Fruit fly (Drosophila melanogaster) whole organism, embryonic: Measurements from ENCODE around the gene NFAT.
A peak's percentile ranks its signal among the peaks of the same experiment; 100 is the strongest.

Experiments
- ATbp ChIP-seq: fragments of 200-800 bp; sonication (Bioruptor generic); optimal IDR thresholded peaks from 2 replicates; lab custom pipeline; 2017; ENCODE audit warnings: missing biosample characterization, mild to moderate bottlenecking, missing genetic modification characterization, missing genetic modification reagents
- Asciz ChIP-seq: fragments of 200-800 bp; sonication (Bioruptor generic); optimal IDR thresholded peaks from 2 replicates; lab custom pipeline; 2017; ENCODE audit warnings: missing biosample characterization, mild to moderate bottlenecking, missing genetic modification characterization, missing genetic modification reagents
- CG1024 ChIP-seq: fragments of 200-800 bp; sonication (Bioruptor generic); IDR thresholded peaks from 2 replicates; pipeline ENCODE4 v1.3.6; 2022; ENCODE audit warnings: missing biosample characterization, missing genetic modification characterization
- CG10321 ChIP-seq: fragments of 200-800 bp; sonication (Bioruptor generic); IDR thresholded peaks from 2 replicates; pipeline ENCODE4 v1.3.6; 2022; ENCODE audit warnings: missing biosample characterization, missing genetic modification characterization
- CG12744 ChIP-seq: fragments of 200-800 bp; sonication (Bioruptor generic); optimal IDR thresholded peaks from 2 replicates; lab custom pipeline; 2016; ENCODE audit warnings: missing biosample characterization, missing genetic modification characterization
- CG14441 ChIP-seq: fragments of 200-800 bp; sonication (Bioruptor generic); IDR thresholded peaks from 2 replicates; pipeline ENCODE4 v1.3.6; 2022; ENCODE audit warnings: missing biosample characterization, missing genetic modification characterization
- CG15011 ChIP-seq: fragments of 200-800 bp; sonication (Bioruptor generic); optimal IDR thresholded peaks from 3 replicates; lab custom pipeline; 2018; ENCODE audit warnings: missing biosample characterization, mild to moderate bottlenecking, missing genetic modification characterization
- CG17568 ChIP-seq: fragments of 200-800 bp; sonication (Bioruptor generic); optimal IDR thresholded peaks from 2 replicates; lab custom pipeline; 2018; ENCODE audit warnings: missing biosample characterization, mild to moderate bottlenecking, missing genetic modification characterization, moderate library complexity
- CG18262 ChIP-seq: fragments of 200-800 bp; optimal IDR thresholded peaks from 3 replicates; lab custom pipeline; 2019; ENCODE audit warnings: missing biosample characterization, mild to moderate bottlenecking, missing genetic modification characterization, moderate library complexity
- CG18764 ChIP-seq: fragments of 200-800 bp; sonication (Bioruptor generic); optimal IDR thresholded peaks from 3 replicates; lab custom pipeline; 2016; ENCODE audit warnings: missing biosample characterization, missing genetic modification characterization
- CG2120 ChIP-seq: fragments of 200-800 bp; sonication (Bioruptor generic); optimal IDR thresholded peaks from 3 replicates; lab custom pipeline; 2016; ENCODE audit warnings: missing biosample characterization, missing genetic modification characterization
- CG2129 ChIP-seq: fragments of 200-800 bp; sonication (Bioruptor generic); IDR thresholded peaks from 2 replicates; pipeline ENCODE4 v1.3.6; 2022; ENCODE audit warnings: missing biosample characterization, missing genetic modification characterization; ENCODE audit not compliant: partially characterized antibody
- CG2202 ChIP-seq: fragments of 200-800 bp; sonication (Bioruptor generic); optimal IDR thresholded peaks from 2 replicates; lab custom pipeline; 2018; ENCODE audit warnings: missing biosample characterization, mild to moderate bottlenecking, missing genetic modification characterization
- CG7357 ChIP-seq: fragments of 200-800 bp; sonication (Bioruptor generic); IDR thresholded peaks from 3 replicates; pipeline ENCODE4 v1.3.6; 2022; ENCODE audit warnings: missing biosample characterization, missing genetic modification characterization
- CG7745 ChIP-seq: fragments of 200-800 bp; sonication (Bioruptor generic); optimal IDR thresholded peaks from 2 replicates; lab custom pipeline; 2018; ENCODE audit warnings: missing biosample characterization, mild to moderate bottlenecking, missing genetic modification characterization, moderate library complexity
- CoRest ChIP-seq: fragments of 200-800 bp; sonication (Bioruptor generic); optimal IDR thresholded peaks from 3 replicates; lab custom pipeline; 2018; ENCODE audit warnings: missing biosample characterization, mild to moderate bottlenecking, missing genetic modification characterization, moderate library complexity
- Dfd ChIP-seq, 2 experiments: fragments of >200 bp; optimal IDR thresholded peaks; 2 replicates each; lab custom pipeline; 2017; ENCODE audit warnings: missing biosample characterization in 2 of 2, missing genetic modification characterization in 2 of 2
- Dll ChIP-seq: fragments of 200-800 bp; sonication (Bioruptor generic); IDR thresholded peaks from 4 replicates; pipeline ENCODE4 v1.3.6; 2022; ENCODE audit warnings: missing biosample characterization, missing genetic modification characterization; ENCODE audit not compliant: partially characterized antibody
- E2f1 ChIP-seq: fragments of 200-800 bp; sonication (Bioruptor generic); IDR thresholded peaks from 2 replicates; pipeline ENCODE4 v1.3.6; 2022; ENCODE audit warnings: missing biosample characterization, missing genetic modification characterization
- E2f2 ChIP-seq: fragments of 200-800 bp; sonication (Bioruptor generic); IDR thresholded peaks from 2 replicates; pipeline ENCODE4 v1.3.6; 2022; ENCODE audit warnings: missing biosample characterization, missing genetic modification characterization
- Elba2 ChIP-seq: fragments of 200-800 bp; sonication (Bioruptor generic); optimal IDR thresholded peaks from 3 replicates; lab custom pipeline; 2016; ENCODE audit warnings: missing biosample characterization, missing genetic modification characterization
- Gsc ChIP-seq: fragments of 200-800 bp; sonication (Bioruptor generic); IDR thresholded peaks from 2 replicates; pipeline ENCODE4 v1.3.6; 2022; ENCODE audit warnings: missing biosample characterization, missing genetic modification characterization
- Hr39 ChIP-seq: fragments of >200 bp; optimal IDR thresholded peaks from 2 replicates; lab custom pipeline; 2017
- NC2α ChIP-seq: fragments of 200-800 bp; sonication (Bioruptor generic); optimal IDR thresholded peaks from 2 replicates; lab custom pipeline; 2016; ENCODE audit warnings: missing biosample characterization, missing genetic modification characterization
- Ssrp ChIP-seq: fragments of 200-800 bp; sonication (Bioruptor generic); optimal IDR thresholded peaks from 2 replicates; lab custom pipeline; 2018; ENCODE audit warnings: missing biosample characterization, mild to moderate bottlenecking, missing genetic modification characterization, moderate library complexity
- Vsx1 ChIP-seq: fragments of 200-800 bp; sonication (Bioruptor generic); optimal IDR thresholded peaks from 2 replicates; lab custom pipeline; 2017; ENCODE audit warnings: missing biosample characterization, mild to moderate bottlenecking, missing genetic modification characterization, missing genetic modification reagents
- Xrp1 ChIP-seq: fragments of 200-800 bp; sonication (Bioruptor generic); IDR thresholded peaks from 2 replicates; pipeline ENCODE4 v1.3.6; 2022; ENCODE audit warnings: missing biosample characterization, missing genetic modification characterization
- cas ChIP-seq: fragments of 200-800 bp; sonication (Bioruptor generic); IDR thresholded peaks from 2 replicates; pipeline ENCODE4 v1.3.6; 2022; ENCODE audit warnings: missing biosample characterization, missing genetic modification characterization
- chinmo ChIP-seq: fragments of 200-800 bp; sonication (Bioruptor generic); IDR thresholded peaks from 4 replicates; pipeline ENCODE4 v1.3.6; 2022; ENCODE audit warnings: missing biosample characterization, missing genetic modification characterization; ENCODE audit not compliant: partially characterized antibody
- crp ChIP-seq, 2 experiments: fragments of 200-800 bp; sonication (Bioruptor generic); optimal IDR thresholded peaks; 2 replicates in 1 of 2; 3 replicates in 1 of 2; lab custom pipeline; 2017; ENCODE audit warnings: missing biosample characterization in 2 of 2, missing genetic modification characterization in 2 of 2, mild to moderate bottlenecking in 1 of 2, moderate library complexity in 1 of 2
- disco-r ChIP-seq: fragments of 200-800 bp; sonication (Bioruptor generic); optimal IDR thresholded peaks from 2 replicates; lab custom pipeline; 2016; ENCODE audit warnings: missing biosample characterization, missing genetic modification characterization
- exex ChIP-seq: fragments of 200-800 bp; sonication (Bioruptor generic); optimal IDR thresholded peaks from 4 replicates; lab custom pipeline; 2018; ENCODE audit warnings: missing biosample characterization, mild to moderate bottlenecking, missing genetic modification characterization, moderate library complexity
- fd102C ChIP-seq: fragments of 200-800 bp; sonication (Bioruptor generic); optimal IDR thresholded peaks from 2 replicates; lab custom pipeline; 2018; ENCODE audit warnings: missing biosample characterization, mild to moderate bottlenecking, missing genetic modification characterization, moderate library complexity
- gcm2 ChIP-seq: fragments of 200-800 bp; sonication (Bioruptor generic); optimal IDR thresholded peaks from 2 replicates; lab custom pipeline; 2016; ENCODE audit warnings: missing biosample characterization, missing genetic modification characterization
- gem ChIP-seq: fragments of 200-800 bp; sonication (Bioruptor generic); optimal IDR thresholded peaks from 2 replicates; lab custom pipeline; 2019; ENCODE audit warnings: missing biosample characterization, mild to moderate bottlenecking, missing genetic modification characterization, moderate library complexity
- hb ChIP-seq: fragments of 200-800 bp; sonication (Bioruptor generic); IDR thresholded peaks from 3 replicates; pipeline ENCODE4 v1.3.6; 2022; ENCODE audit warnings: missing biosample characterization, missing genetic modification characterization; ENCODE audit not compliant: partially characterized antibody
- her ChIP-seq: fragments of 200-800 bp; sonication (Bioruptor generic); optimal IDR thresholded peaks from 2 replicates; lab custom pipeline; 2016; ENCODE audit warnings: missing biosample characterization, missing genetic modification characterization
- inv ChIP-seq: fragments of 200-800 bp; sonication (Bioruptor generic); IDR thresholded peaks from 2 replicates; pipeline ENCODE4 v1.3.6; 2022; ENCODE audit warnings: missing biosample characterization, missing genetic modification characterization; ENCODE audit not compliant: partially characterized antibody
- jing ChIP-seq: fragments of 200-800 bp; sonication (Bioruptor generic); optimal IDR thresholded peaks from 2 replicates; lab custom pipeline; 2018; ENCODE audit warnings: missing biosample characterization, mild to moderate bottlenecking, missing genetic modification characterization
- ken ChIP-seq: fragments of 200-800 bp; sonication (Bioruptor generic); IDR thresholded peaks from 3 replicates; pipeline ENCODE4 v1.3.6; 2022; ENCODE audit warnings: missing biosample characterization, missing genetic modification characterization
- org-1 ChIP-seq: fragments of 200-800 bp; sonication (Bioruptor generic); optimal IDR thresholded peaks from 2 replicates; lab custom pipeline; 2017; ENCODE audit warnings: missing biosample characterization, missing genetic modification characterization
- otp ChIP-seq: fragments of 200-800 bp; sonication (Bioruptor generic); IDR thresholded peaks from 3 replicates; pipeline ENCODE4, ENCODE4 v1.3.6; 2022; ENCODE audit warnings: missing biosample characterization, missing genetic modification characterization
- pan ChIP-seq, 4 experiments: fragments of >200 bp in 3 of 4; fragments of 200-800 bp in 1 of 4; sonication (Bioruptor generic) in 1 of 4; optimal IDR thresholded peaks in 3 of 4; IDR thresholded peaks in 1 of 4; 2 replicates each; pipeline versions ENCODE4 v1.3.6 to Lab custom; 2017 to 2022; ENCODE audit warnings: missing biosample characterization in 2 of 4, missing genetic modification characterization in 2 of 4, mixed read lengths in 1 of 4
- pita ChIP-seq: fragments of 200-800 bp; sonication (Bioruptor generic); optimal IDR thresholded peaks from 2 replicates; lab custom pipeline; 2017; ENCODE audit warnings: missing biosample characterization, mild to moderate bottlenecking, missing genetic modification characterization
- ro ChIP-seq: fragments of 200-800 bp; sonication (Bioruptor generic); IDR thresholded peaks from 2 replicates; pipeline ENCODE4 v1.3.6; 2022; ENCODE audit warnings: missing biosample characterization, missing genetic modification characterization
- sug ChIP-seq: fragments of 200-800 bp; optimal IDR thresholded peaks from 2 replicates; lab custom pipeline; 2019; ENCODE audit warnings: missing biosample characterization, mild to moderate bottlenecking, missing genetic modification characterization, moderate library complexity
- tup ChIP-seq: fragments of 200-800 bp; sonication (Bioruptor generic); optimal IDR thresholded peaks from 2 replicates; lab custom pipeline; 2016; ENCODE audit warnings: missing biosample characterization, mild to moderate bottlenecking, missing genetic modification characterization, moderate library complexity
- tx ChIP-seq: fragments of 200-800 bp; sonication (Bioruptor generic); optimal IDR thresholded peaks from 2 replicates; lab custom pipeline; 2016; ENCODE audit warnings: missing biosample characterization, missing genetic modification characterization
- vfl ChIP-seq: fragments of 200-800 bp; sonication (Bioruptor generic); optimal IDR thresholded peaks from 2 replicates; lab custom pipeline; 2016; ENCODE audit warnings: missing biosample characterization, missing genetic modification characterization
- zf30C ChIP-seq: fragments of 200-800 bp; sonication (Bioruptor generic); optimal IDR thresholded peaks from 3 replicates; lab custom pipeline; 2018; ENCODE audit warnings: missing biosample characterization, mild to moderate bottlenecking, missing genetic modification characterization

NFAT gene

dm6 chrX:13625888-13626578 lies 1.5 kb downstream of the NFAT start (continued):
- TF ChIP-seq Ssrp (no peak), Dll (GFP tag; lab: Robert Waterston, UW) (no peak), CoRest (tag; lab: Kevin White, UChicago) (peak; percentile 36), inv (GFP tag; lab: Robert Waterston, UW) (no peak), CG18764 (GFP tag; lab: Kevin White, UChicago) (peak; percentile 12), hb (no peak), ATbp (GFP tag; lab: Kevin White, UChicago) (peak; percentile 32), zf30C (GFP tag; lab: Kevin White, UChicago) (no peak), gcm2 (no peak), CG1024 (GFP tag; lab: Robert Waterston, UW) (no peak), exex (peak; percentile 16), ro (GFP tag; lab: Robert Waterston, UW) (no peak), CG7357 (GFP tag; lab: Robert Waterston, UW) (no peak), CG17568 (GFP tag; lab: Kevin White, UChicago) (peak; percentile 52), Gsc (GFP tag; lab: Robert Waterston, UW) (no peak), otp (GFP tag; lab: Robert Waterston, UW) (no peak), Asciz (GFP tag; lab: Kevin White, UChicago) (peak; percentile 49), cas (no peak), pita (no peak), fd102C (GFP tag; lab: Kevin White, UChicago) (peak; percentile 57), gem (tag; lab: Kevin White, UChicago) (peak; percentile 48), crp (GFP tag; optimal IDR thresholded peaks at IDR 0.05; lab: Kevin White, UChicago) (no peak), vfl (no peak), sug (tag; lab: Kevin White, UChicago) (peak; percentile 79), CG2129 (GFP tag; lab: Robert Waterston, UW) (no peak), CG14441 (GFP tag; lab: Robert Waterston, UW) (no peak), CG15011 (peak; percentile 64), E2f2 (GFP tag; lab: Robert Waterston, UW) (no peak), CG2120 (GFP tag; lab: Kevin White, UChicago) (peak; percentile 26), Elba2 (GFP tag; lab: Kevin White, UChicago) (no peak), Dfd (GFP tag; optimal IDR thresholded peaks at IDR 0.05; lab: Kevin White, UChicago) (no peak), CG12744 (peak; percentile 15), CG2202 (tag; lab: Kevin White, UChicago) (no peak), Vsx1 (GFP tag; lab: Kevin White, UChicago) (peak; percentile 3), ken (GFP tag; lab: Robert Waterston, UW) (no peak), jing (GFP tag; lab: Kevin White, UChicago) (no peak), CG7745 (tag; lab: Kevin White, UChicago) (no peak), Xrp1 (GFP tag; lab: Robert Waterston, UW) (peak; percentile 36), tx (GFP tag; lab: Kevin White, UChicago) (no peak), CG10321 (GFP tag; lab: Robert Waterston, UW) (no peak), Hr39 (lab: Kevin White, UChicago) (no peak), E2f1 (GFP tag; lab: Robert Waterston, UW) (no peak), tup (GFP tag; lab: Kevin White, UChicago) (no peak), NC2α (GFP tag; lab: Kevin White, UChicago) (no peak), pan (optimal IDR thresholded peaks at IDR 0.05; lab: Kevin White, UChicago) (no peak), pan (GFP tag; optimal IDR thresholded peaks at IDR 0.05 in 1 of 2, IDR thresholded peaks at IDR 0.05 in 1 of 2) (no peak), CG18262 (tag; lab: Kevin White, UChicago) (no peak), org-1 (GFP tag; lab: Kevin White, UChicago) (no peak), disco-r (GFP tag; lab: Kevin White, UChicago) (no peak), chinmo (GFP tag; lab: Robert Waterston, UW) (peak; percentile 73; the same call in 1 of the 4 replicates), her (GFP tag; lab: Kevin White, UChicago) (peak; percentile 27)
